Worm (Caenorhabditis elegans) whole organism, L2 larva: ENCODE measurements around the gene F15H10.5.

Source experiments
- Y55F3AM.14 ChIP-seq: fragments of 200-800 bp; sonication (Bioruptor generic); optimal IDR thresholded peaks from 2 replicates; lab custom pipeline; 2018; ENCODE audit warnings: mild to moderate bottlenecking, missing genetic modification characterization, missing compliant biosample characterization
- aly-2 ChIP-seq: fragments of 150-350 bp; optimal IDR thresholded peaks from 2 replicates; lab custom pipeline; 2014; ENCODE audit warnings: missing biosample characterization, missing genetic modification characterization
- ceh-16 ChIP-seq: fragments of 150-350 bp; optimal IDR thresholded peaks from 2 replicates; lab custom pipeline; 2014; ENCODE audit warnings: missing biosample characterization, missing genetic modification characterization
- dmd-4 ChIP-seq: sonication (generic microtip); optimal IDR thresholded peaks from 2 replicates; lab custom pipeline; 2017; ENCODE audit warnings: missing biosample characterization, missing genetic modification characterization
- egl-27 ChIP-seq: sonication (generic microtip); optimal IDR thresholded peaks from 3 replicates; lab custom pipeline; 2017; ENCODE audit warnings: missing biosample characterization, missing genetic modification reagents, missing genetic modification characterization
- lin-13 ChIP-seq: fragments of 150-350 bp; optimal IDR thresholded peaks from 2 replicates; lab custom pipeline; 2014; ENCODE audit warnings: missing biosample characterization, missing genetic modification reagents, missing genetic modification characterization
- lin-39 ChIP-seq: fragments of 150-350 bp; optimal IDR thresholded peaks from 2 replicates; lab custom pipeline; 2014; ENCODE audit warnings: missing biosample characterization, missing genetic modification reagents, missing genetic modification characterization
- nhr-77 ChIP-seq: fragments of 150-350 bp; optimal IDR thresholded peaks from 2 replicates; lab custom pipeline; 2014; ENCODE audit warnings: missing biosample characterization, missing genetic modification characterization
- snpc-4 ChIP-seq: fragments of 150-350 bp; optimal IDR thresholded peaks from 2 replicates; lab custom pipeline; 2014; ENCODE audit warnings: missing biosample characterization, missing genetic modification characterization
- ztf-4 ChIP-seq: fragments of 150-350 bp; optimal IDR thresholded peaks from 2 replicates; lab custom pipeline; 2014; ENCODE audit warnings: missing biosample characterization, missing genetic modification characterization

ce11 chrV:10416925-10417324, 1.9 kb downstream of the F15H10.5 start, which contains the start of gene F15H10.10:
- TF ChIP-seq ztf-4 (tag; lab: Kevin White, UChicago): no peak
- no peak for TF ChIP-seq aly-2 (tag; lab: Kevin White, UChicago)
- TF ChIP-seq Y55F3AM.14 (GFP tag; lab: Kevin White, UChicago): no peak
- TF ChIP-seq snpc-4 (tag; lab: Kevin White, UChicago): no peak
- no peak for TF ChIP-seq nhr-77 (tag; lab: Kevin White, UChicago)
- TF ChIP-seq ceh-16: no peak
- no peak for TF ChIP-seq egl-27 (tag; lab: Kevin White, UChicago)
- no peak for TF ChIP-seq lin-39 (tag; lab: Kevin White, UChicago)
- TF ChIP-seq lin-13 (GFP tag; lab: Kevin White, UChicago): no peak
- TF ChIP-seq dmd-4 (tag; lab: Kevin White, UChicago): no peak
